Fruit fly (Drosophila melanogaster): ENCODE results near the gene Pisd.

DNA sequence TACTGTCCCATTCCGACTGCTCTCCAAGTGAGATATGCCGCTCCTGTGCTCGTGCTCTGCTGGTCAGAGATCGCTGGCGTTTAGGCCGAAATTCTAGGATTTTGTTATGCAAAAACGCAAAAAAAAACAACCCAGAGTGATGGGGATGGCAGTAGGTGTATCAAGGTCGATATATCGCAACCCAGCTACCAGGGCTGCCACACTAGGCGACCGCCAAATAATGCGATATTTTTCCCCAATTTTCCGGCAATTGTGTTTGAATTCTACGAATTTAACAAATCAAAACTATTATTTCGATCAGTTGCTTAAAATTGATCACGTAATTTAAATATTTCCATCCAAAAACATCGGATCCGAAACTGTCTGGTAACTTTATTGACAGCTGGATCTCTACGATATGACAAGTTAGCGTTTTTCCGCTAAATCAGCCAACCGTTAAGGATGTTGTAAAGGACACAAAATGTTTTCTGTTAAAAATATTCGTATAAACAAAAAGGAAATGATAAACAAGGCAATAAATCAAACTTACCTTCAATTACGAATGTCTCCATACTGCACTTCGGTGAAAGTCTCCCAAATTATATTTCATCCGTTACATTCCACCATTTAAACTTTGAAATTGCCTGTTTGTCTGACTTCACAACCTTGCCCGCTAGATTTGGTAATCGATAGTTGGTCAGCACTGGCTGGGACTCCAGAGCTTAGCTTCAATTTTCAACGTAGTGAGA, 12.9 kb upstream of the Pisd start, which contains the start of gene spas:
- no peak for TF ChIP-seq h (optimal IDR thresholded peaks at IDR 0.05)
- TF ChIP-seq psq (optimal IDR thresholded peaks at IDR 0.05) = no peak
- no peak for TF ChIP-seq Myc (optimal IDR thresholded peaks at IDR 0.05)
